Worm (Caenorhabditis elegans) whole organism, L1 larva: Measurements from ENCODE around the gene K01A11.1.
A peak's percentile ranks its signal among the peaks of the same experiment; 100 is the strongest.

ENCODE experiments used
- F16B12.6 ChIP-seq: fragments of 150-350 bp; optimal IDR thresholded peaks from 2 replicates; lab custom pipeline; 2014; ENCODE audit warnings: missing biosample characterization, missing genetic modification characterization
- alr-1 ChIP-seq: fragments of 200-800 bp; sonication (Bioruptor generic); optimal IDR thresholded peaks from 2 replicates; lab custom pipeline; 2018; ENCODE audit warnings: borderline replicate concordance, mild to moderate bottlenecking, missing genetic modification characterization, missing compliant biosample characterization
- aly-2 ChIP-seq: fragments of 150-350 bp; optimal IDR thresholded peaks from 2 replicates; lab custom pipeline; 2014; ENCODE audit warnings: missing biosample characterization, missing genetic modification characterization
- ama-1 ChIP-seq: fragments of 150-350 bp; optimal IDR thresholded peaks from 2 replicates; lab custom pipeline; 2014
- blmp-1 ChIP-seq: fragments of 150-350 bp; optimal IDR thresholded peaks from 2 replicates; lab custom pipeline; 2014; ENCODE audit warnings: missing biosample characterization, missing genetic modification characterization
- ceh-82 ChIP-seq, 3 experiments: fragments of 150-350 bp in 1 of 3; sonication (generic microtip) in 2 of 3; optimal IDR thresholded peaks; 2 replicates each; lab custom pipeline; 2014 to 2017; ENCODE audit warnings: missing biosample characterization in 3 of 3, missing genetic modification characterization in 3 of 3
- ceh-88 ChIP-seq: fragments of 200-800 bp; sonication (Bioruptor generic); IDR thresholded peaks from 2 replicates; pipeline ENCODE4 v1.3.6; 2022; ENCODE audit warnings: missing genetic modification characterization, missing compliant biosample characterization
- ceh-90 ChIP-seq: sonication (generic microtip); optimal IDR thresholded peaks from 2 replicates; lab custom pipeline; 2016; ENCODE audit warnings: missing genetic modification characterization, missing compliant biosample characterization
- dpl-1 ChIP-seq, 3 experiments: fragments of 150-350 bp in 2 of 3; sonication (generic microtip) in 1 of 3; optimal IDR thresholded peaks; 2 replicates each; lab custom pipeline; 2014 to 2017; ENCODE audit warnings: missing biosample characterization in 3 of 3, missing genetic modification characterization in 3 of 3, missing genetic modification reagents in 3 of 3
- efl-1 ChIP-seq, 4 experiments: fragments of 150-350 bp; optimal IDR thresholded peaks in 3 of 4; peaks in 1 of 4; 1 replicate in 1 of 4; 2 replicates in 3 of 4; lab custom pipeline; 2014; ENCODE audit warnings: missing biosample characterization in 2 of 4, missing genetic modification characterization in 2 of 4, missing genetic modification reagents in 2 of 4
- egl-13 ChIP-seq: sonication (generic microtip); optimal IDR thresholded peaks from 2 replicates; lab custom pipeline; 2016; ENCODE audit warnings: missing genotype, missing genetic modification reagents, missing genetic modification characterization, missing compliant biosample characterization
- egl-27 ChIP-seq, 2 experiments: fragments of 150-350 bp in 1 of 2; sonication (generic microtip); optimal IDR thresholded peaks; 3 replicates each; lab custom pipeline; 2017 to 2018; ENCODE audit warnings: missing biosample characterization in 2 of 2, missing genetic modification characterization in 2 of 2, missing genetic modification reagents in 2 of 2
- elt-3 ChIP-seq, 6 experiments: fragments of 150-350 bp in 1 of 6; sonication (generic microtip); optimal IDR thresholded peaks; 2 replicates each; lab custom pipeline; 2017 to 2018; ENCODE audit warnings: missing biosample characterization in 6 of 6, missing genetic modification characterization in 6 of 6, inconsistent platforms in 1 of 6
- irx-1 ChIP-seq: sonication (generic microtip); optimal IDR thresholded peaks from 2 replicates; lab custom pipeline; 2016; ENCODE audit warnings: missing genetic modification characterization, missing compliant biosample characterization
- lin-35 ChIP-seq, 2 experiments: fragments of 150-350 bp; optimal IDR thresholded peaks; 2 replicates each; lab custom pipeline; 2014; ENCODE audit warnings: missing biosample characterization in 2 of 2, missing genetic modification characterization in 2 of 2, missing genetic modification reagents in 2 of 2
- lin-39 ChIP-seq: fragments of 150-350 bp; optimal IDR thresholded peaks from 2 replicates; lab custom pipeline; 2014; ENCODE audit warnings: missing biosample characterization, missing genetic modification reagents, missing genetic modification characterization
- lsy-2 ChIP-seq, 2 experiments: fragments of 150-350 bp; optimal IDR thresholded peaks; 2 replicates each; lab custom pipeline; 2014; ENCODE audit warnings: missing biosample characterization in 2 of 2, missing genetic modification characterization in 2 of 2
- mab-9 ChIP-seq: fragments of 200-800 bp; sonication (Bioruptor generic); IDR thresholded peaks from 2 replicates; pipeline ENCODE4 v1.3.6; 2022; ENCODE audit warnings: missing genetic modification reagents, missing genetic modification characterization, missing compliant biosample characterization
- mdl-1 ChIP-seq, 2 experiments: fragments of 150-350 bp; optimal IDR thresholded peaks; 2 replicates each; lab custom pipeline; 2014 to 2017; ENCODE audit warnings: missing biosample characterization in 2 of 2, missing genetic modification characterization in 2 of 2, inconsistent platforms in 1 of 2
- nhr-11 ChIP-seq: fragments of 150-350 bp; optimal IDR thresholded peaks from 2 replicates; lab custom pipeline; 2014; ENCODE audit warnings: missing biosample characterization, missing genetic modification characterization
- nhr-47 ChIP-seq: sonication (generic microtip); optimal IDR thresholded peaks from 2 replicates; lab custom pipeline; 2016; ENCODE audit warnings: mild to moderate bottlenecking, missing genetic modification characterization, moderate library complexity, missing compliant biosample characterization
- nhr-71 ChIP-seq: sonication (generic microtip); optimal IDR thresholded peaks from 2 replicates; lab custom pipeline; 2016; ENCODE audit warnings: mild to moderate bottlenecking, missing genetic modification characterization, moderate library complexity, missing compliant biosample characterization
- nhr-84 ChIP-seq: sonication (generic microtip); optimal IDR thresholded peaks from 2 replicates; lab custom pipeline; 2017; ENCODE audit warnings: missing biosample characterization, missing genetic modification characterization
- nhr-85 ChIP-seq: sonication (generic microtip); peaks from one replicate; lab custom pipeline; 2016; ENCODE audit warnings: missing genetic modification characterization, inconsistent platforms, missing compliant biosample characterization
- snu-23 ChIP-seq: sonication (generic microtip); optimal IDR thresholded peaks from 2 replicates; lab custom pipeline; 2016; ENCODE audit warnings: missing genetic modification characterization, missing compliant biosample characterization
- sptf-1 ChIP-seq: fragments of 150-350 bp; optimal IDR thresholded peaks from 2 replicates; lab custom pipeline; 2014; ENCODE audit warnings: missing biosample characterization, missing genetic modification characterization
- swsn-7 ChIP-seq: sonication (generic microtip); optimal IDR thresholded peaks from 2 replicates; lab custom pipeline; 2016; ENCODE audit warnings: missing genetic modification characterization, missing compliant biosample characterization
- tlp-1 ChIP-seq: fragments of 150-350 bp; optimal IDR thresholded peaks from 2 replicates; lab custom pipeline; 2014; ENCODE audit warnings: missing biosample characterization, missing genetic modification characterization
- unc-130 ChIP-seq: fragments of 150-350 bp; optimal IDR thresholded peaks from 2 replicates; lab custom pipeline; 2017; ENCODE audit warnings: missing biosample characterization, missing genetic modification characterization, inconsistent platforms
- vab-15 ChIP-seq: sonication (generic microtip); optimal IDR thresholded peaks from 2 replicates; lab custom pipeline; 2017; ENCODE audit warnings: missing genotype, mild to moderate bottlenecking, missing genetic modification characterization, missing compliant biosample characterization
- zag-1 ChIP-seq: fragments of 150-350 bp; optimal IDR thresholded peaks from 2 replicates; lab custom pipeline; 2014; ENCODE audit warnings: missing biosample characterization, missing genetic modification characterization
- zip-4 ChIP-seq: fragments of 200-800 bp; sonication (Bioruptor generic); optimal IDR thresholded peaks from 2 replicates; lab custom pipeline; 2018; ENCODE audit warnings: mild to moderate bottlenecking, missing genetic modification characterization, moderate library complexity, missing compliant biosample characterization
- ztf-4 ChIP-seq: fragments of 150-350 bp; optimal IDR thresholded peaks from 2 replicates; lab custom pipeline; 2014; ENCODE audit warnings: missing biosample characterization, missing genetic modification characterization

K01A11.1 gene

DNA sequence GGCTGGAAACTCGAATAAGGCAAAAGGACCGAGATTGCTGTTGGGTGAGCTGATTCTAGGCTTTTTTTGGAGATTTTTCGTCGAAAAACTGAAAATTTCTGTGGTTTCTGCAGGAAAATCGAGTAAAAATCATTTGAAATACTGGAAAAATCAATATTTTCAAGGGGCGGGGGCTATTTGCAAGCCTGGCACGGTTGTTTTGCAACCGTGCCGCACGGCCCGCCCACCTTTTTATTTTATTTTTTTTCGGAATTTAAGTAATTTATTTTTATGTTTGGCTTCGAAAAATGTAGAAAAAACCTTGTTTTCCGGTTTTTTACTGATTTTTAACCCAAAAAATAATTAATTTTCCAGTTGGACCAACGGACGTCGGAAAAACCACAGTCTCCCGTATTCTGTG is 32.8 kb downstream of the K01A11.1 start:
- TF ChIP-seq swsn-7 (tag; lab: Kevin White, UChicago) (no peak), ceh-88 (GFP tag; lab: Robert Waterston, UW) (no peak), aly-2 (no peak), nhr-84 (tag; lab: Kevin White, UChicago) (no peak), blmp-1 (no peak), alr-1 (tag; lab: Kevin White, UChicago) (no peak), unc-130 (tag; lab: Kevin White, UChicago) (no peak), irx-1 (tag; lab: Kevin White, UChicago) (no peak), zip-4 (GFP tag; lab: Kevin White, UChicago) (no peak), ztf-4 (no peak), F16B12.6 (tag; lab: Kevin White, UChicago) (no peak)
- TF ChIP-seq, all 84 proteins: peak for 0

DNA sequence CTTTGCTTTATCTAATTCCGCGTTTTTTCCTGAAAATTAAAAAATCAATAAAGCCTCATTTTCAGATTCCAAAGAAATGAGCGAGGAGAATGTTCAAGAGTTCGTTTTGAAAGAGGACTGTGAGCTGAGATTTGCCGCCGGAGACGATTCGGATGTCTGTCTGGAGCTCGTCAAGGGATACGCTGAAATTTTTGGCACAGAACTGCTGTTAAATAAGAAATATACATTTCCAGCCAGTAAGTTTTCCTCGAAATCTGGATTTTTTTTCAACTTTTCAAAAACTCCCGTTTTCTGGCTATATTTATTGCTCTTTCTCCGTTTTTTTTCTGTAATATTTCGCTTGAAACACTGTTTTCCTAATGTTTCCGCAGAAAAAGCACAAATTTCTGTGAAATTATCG is 33.6 kb downstream of the K01A11.1 start, which contains the start of gene clpf-1:
Gene clpf-1, plus strand, starts transcription at position 66 of the 400 bp plus-strand sequence.
- TF ChIP-seq efl-1 (optimal IDR thresholded peaks at IDR 0.05; lab: Kevin White, UChicago) (no peak), efl-1 (GFP tag; optimal IDR thresholded peaks at IDR 0.05 in 1 of 2; lab: Kevin White, UChicago) (peak in 1 of 2 experiments; percentile 70), vab-15 (tag; lab: Kevin White, UChicago) (no peak)

DNA sequence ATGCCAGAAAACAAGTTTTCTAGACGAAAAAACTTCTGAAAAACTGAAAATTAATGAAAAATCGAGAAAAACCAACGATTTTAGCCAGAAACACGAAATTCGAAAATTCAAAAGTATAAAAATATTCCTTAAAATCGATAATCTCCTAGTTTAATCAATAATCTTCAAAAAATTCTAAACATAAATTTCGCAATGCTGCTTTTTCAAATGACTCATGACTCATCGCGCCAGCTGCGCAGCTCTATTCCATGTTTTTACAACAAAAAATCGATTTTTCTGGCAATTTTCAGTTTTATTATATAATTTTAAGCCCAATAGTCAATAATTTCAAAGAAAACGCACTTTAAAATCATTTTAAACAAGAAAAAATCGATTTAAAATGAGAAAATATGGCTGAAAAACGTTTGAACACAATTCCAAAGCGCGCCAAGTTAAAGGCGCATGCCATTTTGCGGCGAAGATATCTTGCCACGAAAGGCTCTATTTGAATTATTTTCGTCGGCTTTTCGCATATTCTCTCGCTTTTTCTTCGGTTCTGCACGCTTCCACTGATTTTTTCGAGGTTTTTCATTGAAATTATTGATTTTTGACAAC is 35.3 kb downstream of the K01A11.1 start, which contains the start of gene cri-3:
Gene cri-3, plus strand, starts transcription at position 482 of the 594 bp plus-strand sequence.
- TF ChIP-seq ceh-82 (tag; optimal IDR thresholded peaks at IDR 0.05; lab: Kevin White, UChicago) (peak in 1 of 3 experiments; percentile 22), egl-27 (tag; optimal IDR thresholded peaks at IDR 0.05; lab: Kevin White, UChicago) (no peak), sptf-1 (no peak), dpl-1 (GFP tag; optimal IDR thresholded peaks at IDR 0.05; lab: Kevin White, UChicago) (peak; percentile 21 to 74 (median 62)), nhr-71 (tag; lab: Kevin White, UChicago) (no peak), snu-23 (peak; percentile 5), lsy-2 (tag; optimal IDR thresholded peaks at IDR 0.05; lab: Kevin White, UChicago) (peak in 1 of 2 experiments; percentile 64), lin-35 (GFP tag; optimal IDR thresholded peaks at IDR 0.05; lab: Kevin White, UChicago) (peak; percentile 37 to 77), efl-1 (optimal IDR thresholded peaks at IDR 0.05; lab: Kevin White, UChicago) (peak; percentile 26 to 54), efl-1 (GFP tag; optimal IDR thresholded peaks at IDR 0.05 in 1 of 2; lab: Kevin White, UChicago) (peak; percentile 68 to 94), nhr-11 (tag; lab: Kevin White, UChicago) (no peak), unc-130 (tag; lab: Kevin White, UChicago) (no peak)

DNA sequence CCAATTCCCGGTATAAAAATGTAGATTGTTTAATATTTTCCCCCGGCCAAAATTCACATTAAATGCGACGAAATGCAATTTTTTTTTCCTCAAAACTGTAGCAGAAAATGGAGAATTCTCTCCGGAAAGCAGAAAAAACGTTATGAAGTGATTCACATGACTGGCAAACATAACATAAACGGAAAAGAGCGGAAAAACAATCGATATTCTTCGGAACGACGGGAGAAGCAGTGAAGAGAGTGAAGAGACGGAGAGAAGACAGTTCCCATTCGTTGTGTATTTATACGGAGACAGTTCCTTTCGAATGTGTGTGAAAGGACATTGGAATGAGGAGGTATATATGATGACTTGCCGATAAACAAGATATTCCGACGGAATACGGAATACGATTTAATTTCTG is 36.2 kb downstream of the K01A11.1 start:
- TF ChIP-seq nhr-85 (tag; lab: Kevin White, UChicago) (peak; percentile 40), blmp-1 (peak; percentile 60), elt-3 (tag; optimal IDR thresholded peaks at IDR 0.05; lab: Kevin White, UChicago) (peak in 1 of 6 experiments; percentile 7), mab-9 (GFP tag; lab: Robert Waterston, UW) (no peak)

DNA sequence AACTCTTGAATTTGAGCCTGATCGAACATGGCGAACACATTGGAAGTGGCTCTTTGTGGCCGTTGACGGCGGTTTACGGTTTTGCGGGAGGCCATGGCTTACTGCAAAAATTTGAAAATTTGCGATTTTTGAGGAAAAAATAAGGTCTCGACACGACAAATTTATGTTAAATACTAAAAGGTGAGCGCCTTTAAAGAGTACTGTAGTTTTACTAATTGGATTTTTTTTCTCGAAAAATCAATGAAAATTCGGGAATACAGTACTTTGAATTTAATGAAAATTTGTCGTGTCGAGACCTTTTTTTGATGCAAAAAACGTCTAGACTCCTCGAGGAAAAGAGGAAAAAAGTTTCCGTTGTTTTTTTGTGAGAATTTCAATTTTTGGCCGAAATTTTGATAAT is 37.6 kb downstream of the K01A11.1 start, which contains the start of gene mlc-4:
Gene mlc-4, minus strand, starts transcription at position 101 of the 400 bp plus-strand sequence.
- no peak for TF ChIP-seq nhr-47 (tag; lab: Kevin White, UChicago)

DNA sequence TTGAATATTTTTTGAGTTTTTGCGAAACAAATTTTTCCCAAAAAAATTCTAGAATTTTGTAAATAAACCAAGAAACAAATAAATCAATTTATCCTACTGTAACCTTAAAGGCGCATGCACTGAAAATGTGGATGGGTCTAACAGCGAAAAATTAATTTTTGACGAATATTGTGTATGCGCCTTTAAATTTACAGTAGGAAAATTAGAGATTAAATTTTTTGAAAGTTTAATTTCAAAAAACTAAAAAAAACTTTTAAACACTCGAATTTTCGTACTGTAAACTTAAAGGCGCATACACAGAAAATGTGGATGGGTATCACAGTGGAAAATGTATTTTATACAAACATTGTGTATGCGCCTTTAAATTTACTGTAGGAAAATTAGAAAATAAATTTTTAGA is 41.1 kb downstream of the K01A11.1 start:
- TF ChIP-seq mdl-1 (tag; optimal IDR thresholded peaks at IDR 0.05; lab: Kevin White, UChicago) (no peak), zag-1 (tag; lab: Kevin White, UChicago) (no peak), tlp-1 (tag; lab: Kevin White, UChicago) (no peak), lin-39 (no peak), ama-1 (lab: Kevin White, UChicago) (no peak), egl-13 (no peak), ceh-90 (tag; lab: Kevin White, UChicago) (no peak)
